Worm (Caenorhabditis elegans) whole organism, L1 larva: ENCODE measurements around the gene F35H8.2.

Experiments used
- C04F5.9 ChIP-seq: sonication (generic microtip); optimal IDR thresholded peaks from 2 replicates; lab custom pipeline; 2016; ENCODE audit warnings: missing genetic modification characterization, missing compliant biosample characterization
- C16A3.4 ChIP-seq: fragments of 150-350 bp; optimal IDR thresholded peaks from 2 replicates; lab custom pipeline; 2014; ENCODE audit warnings: missing biosample characterization, missing genetic modification characterization
- C34B4.2 ChIP-seq: sonication (generic microtip); optimal IDR thresholded peaks from 2 replicates; lab custom pipeline; 2017; ENCODE audit warnings: mild to moderate bottlenecking, missing genetic modification characterization, missing compliant biosample characterization
- F16B12.6 ChIP-seq: fragments of 150-350 bp; optimal IDR thresholded peaks from 2 replicates; lab custom pipeline; 2014; ENCODE audit warnings: missing biosample characterization, missing genetic modification characterization
- alr-1 ChIP-seq: fragments of 200-800 bp; sonication (Bioruptor generic); optimal IDR thresholded peaks from 2 replicates; lab custom pipeline; 2018; ENCODE audit warnings: borderline replicate concordance, mild to moderate bottlenecking, missing genetic modification characterization, missing compliant biosample characterization
- ama-1 ChIP-seq: fragments of 150-350 bp; optimal IDR thresholded peaks from 2 replicates; lab custom pipeline; 2014
- blmp-1 ChIP-seq: fragments of 150-350 bp; optimal IDR thresholded peaks from 2 replicates; lab custom pipeline; 2014; ENCODE audit warnings: missing biosample characterization, missing genetic modification characterization
- ceh-63 ChIP-seq: fragments of 200-800 bp; sonication (Bioruptor generic); optimal IDR thresholded peaks from 2 replicates; lab custom pipeline; 2018; ENCODE audit warnings: mild to moderate bottlenecking, missing genetic modification characterization, missing compliant biosample characterization
- ceh-82 ChIP-seq, 3 experiments: fragments of 150-350 bp in 1 of 3; sonication (generic microtip) in 2 of 3; optimal IDR thresholded peaks; 2 replicates each; lab custom pipeline; 2014 to 2017; ENCODE audit warnings: missing biosample characterization in 3 of 3, missing genetic modification characterization in 3 of 3
- dsc-1 ChIP-seq: sonication (generic microtip); optimal IDR thresholded peaks from 2 replicates; lab custom pipeline; 2016; ENCODE audit warnings: mild to moderate bottlenecking, missing genetic modification characterization, missing compliant biosample characterization
- efl-1 ChIP-seq, 4 experiments: fragments of 150-350 bp; optimal IDR thresholded peaks in 3 of 4; peaks in 1 of 4; 1 replicate in 1 of 4; 2 replicates in 3 of 4; lab custom pipeline; 2014; ENCODE audit warnings: missing biosample characterization in 2 of 4, missing genetic modification characterization in 2 of 4, missing genetic modification reagents in 2 of 4
- efl-3 ChIP-seq: fragments of 200-800 bp; sonication (Bioruptor generic); optimal IDR thresholded peaks from 2 replicates; lab custom pipeline; 2018; ENCODE audit warnings: mild to moderate bottlenecking, missing genetic modification characterization, missing compliant biosample characterization
- egl-13 ChIP-seq: sonication (generic microtip); optimal IDR thresholded peaks from 2 replicates; lab custom pipeline; 2016; ENCODE audit warnings: missing genotype, missing genetic modification reagents, missing genetic modification characterization, missing compliant biosample characterization
- egl-27 ChIP-seq, 2 experiments: fragments of 150-350 bp in 1 of 2; sonication (generic microtip); optimal IDR thresholded peaks; 3 replicates each; lab custom pipeline; 2017 to 2018; ENCODE audit warnings: missing biosample characterization in 2 of 2, missing genetic modification characterization in 2 of 2, missing genetic modification reagents in 2 of 2
- elt-3 ChIP-seq, 6 experiments: fragments of 150-350 bp in 1 of 6; sonication (generic microtip); optimal IDR thresholded peaks; 2 replicates each; lab custom pipeline; 2017 to 2018; ENCODE audit warnings: missing biosample characterization in 6 of 6, missing genetic modification characterization in 6 of 6, inconsistent platforms in 1 of 6
- ets-5 ChIP-seq: fragments of 200-800 bp; sonication (Bioruptor generic); IDR thresholded peaks from 2 replicates; pipeline ENCODE4 v1.3.6; 2022; ENCODE audit warnings: missing genetic modification characterization, missing compliant biosample characterization
- fkh-10 ChIP-seq: sonication (generic microtip); optimal IDR thresholded peaks from 2 replicates; lab custom pipeline; 2017; ENCODE audit warnings: missing biosample characterization, missing genetic modification reagents, missing genetic modification characterization
- fkh-4 ChIP-seq: sonication (generic microtip); optimal IDR thresholded peaks from 2 replicates; lab custom pipeline; 2016; ENCODE audit warnings: missing compliant biosample characterization, missing genetic modification characterization, borderline replicate concordance
- fkh-8 ChIP-seq: sonication (generic microtip); optimal IDR thresholded peaks from 2 replicates; lab custom pipeline; 2016; ENCODE audit warnings: mild to moderate bottlenecking, missing genetic modification characterization, missing compliant biosample characterization
- fos-1 ChIP-seq: fragments of 150-350 bp; optimal IDR thresholded peaks from 2 replicates; lab custom pipeline; 2014; ENCODE audit warnings: missing biosample characterization, missing genetic modification characterization
- hlh-4 ChIP-seq: sonication (generic microtip); optimal IDR thresholded peaks from 2 replicates; lab custom pipeline; 2016; ENCODE audit warnings: mild to moderate bottlenecking, missing genetic modification characterization, missing compliant biosample characterization
- jun-1 ChIP-seq: fragments of 150-350 bp; optimal IDR thresholded peaks from 2 replicates; lab custom pipeline; 2014; ENCODE audit warnings: missing biosample characterization, missing genetic modification reagents, missing genetic modification characterization
- lin-14 ChIP-seq: fragments of 200-800 bp; sonication (Bioruptor generic); optimal IDR thresholded peaks from 2 replicates; lab custom pipeline; 2018; ENCODE audit warnings: mild to moderate bottlenecking, missing genetic modification characterization, moderate library complexity, missing compliant biosample characterization
- lsy-2 ChIP-seq, 2 experiments: fragments of 150-350 bp; optimal IDR thresholded peaks; 2 replicates each; lab custom pipeline; 2014; ENCODE audit warnings: missing biosample characterization in 2 of 2, missing genetic modification characterization in 2 of 2
- mab-9 ChIP-seq: fragments of 200-800 bp; sonication (Bioruptor generic); IDR thresholded peaks from 2 replicates; pipeline ENCODE4 v1.3.6; 2022; ENCODE audit warnings: missing genetic modification reagents, missing genetic modification characterization, missing compliant biosample characterization
- mdl-1 ChIP-seq, 2 experiments: fragments of 150-350 bp; optimal IDR thresholded peaks; 2 replicates each; lab custom pipeline; 2014 to 2017; ENCODE audit warnings: missing biosample characterization in 2 of 2, missing genetic modification characterization in 2 of 2, inconsistent platforms in 1 of 2
- mef-2 ChIP-seq: fragments of 150-350 bp; optimal IDR thresholded peaks from 2 replicates; lab custom pipeline; 2014; ENCODE audit warnings: missing biosample characterization, missing genetic modification characterization
- mep-1 ChIP-seq: fragments of 150-350 bp; optimal IDR thresholded peaks from 2 replicates; lab custom pipeline; 2014; ENCODE audit warnings: missing biosample characterization, missing genetic modification characterization
- nhr-11 ChIP-seq: fragments of 150-350 bp; optimal IDR thresholded peaks from 2 replicates; lab custom pipeline; 2014; ENCODE audit warnings: missing biosample characterization, missing genetic modification characterization
- nhr-12 ChIP-seq: sonication (generic microtip); optimal IDR thresholded peaks from 2 replicates; lab custom pipeline; 2017; ENCODE audit warnings: missing biosample characterization, missing genetic modification characterization
- nhr-19 ChIP-seq: fragments of 200-800 bp; sonication (Bioruptor generic); conservative IDR thresholded peaks from 2 replicates; pipeline ENCODE4 v1.3.6; 2022; ENCODE audit warnings: missing genetic modification characterization, missing compliant biosample characterization
- nhr-20 ChIP-seq: sonication (generic microtip); optimal IDR thresholded peaks from 2 replicates; lab custom pipeline; 2016; ENCODE audit warnings: mild to moderate bottlenecking, missing genetic modification characterization, missing compliant biosample characterization
- nhr-237 ChIP-seq: fragments of 150-350 bp; optimal IDR thresholded peaks from 2 replicates; lab custom pipeline; 2014; ENCODE audit warnings: missing biosample characterization, missing genetic modification characterization
- nhr-28 ChIP-seq: fragments of 150-350 bp; optimal IDR thresholded peaks from 2 replicates; lab custom pipeline; 2014; ENCODE audit warnings: missing biosample characterization, missing genetic modification characterization
- nhr-47 ChIP-seq: sonication (generic microtip); optimal IDR thresholded peaks from 2 replicates; lab custom pipeline; 2016; ENCODE audit warnings: mild to moderate bottlenecking, missing genetic modification characterization, moderate library complexity, missing compliant biosample characterization
- nhr-71 ChIP-seq: sonication (generic microtip); optimal IDR thresholded peaks from 2 replicates; lab custom pipeline; 2016; ENCODE audit warnings: mild to moderate bottlenecking, missing genetic modification characterization, moderate library complexity, missing compliant biosample characterization
- nhr-77 ChIP-seq: fragments of 150-350 bp; optimal IDR thresholded peaks from 2 replicates; lab custom pipeline; 2014; ENCODE audit warnings: missing biosample characterization, missing genetic modification characterization
- nhr-84 ChIP-seq: sonication (generic microtip); optimal IDR thresholded peaks from 2 replicates; lab custom pipeline; 2017; ENCODE audit warnings: missing biosample characterization, missing genetic modification characterization
- nhr-85 ChIP-seq: sonication (generic microtip); peaks from one replicate; lab custom pipeline; 2016; ENCODE audit warnings: missing genetic modification characterization, inconsistent platforms, missing compliant biosample characterization
- pag-3 ChIP-seq: sonication (generic microtip); optimal IDR thresholded peaks from 2 replicates; lab custom pipeline; 2017; ENCODE audit warnings: missing genetic modification characterization, mild to moderate bottlenecking, missing compliant biosample characterization, antibody characterized with exemption, borderline replicate concordance; ENCODE audit not compliant: insufficient read depth
- rnt-1 ChIP-seq: sonication (generic microtip); optimal IDR thresholded peaks from 2 replicates; lab custom pipeline; 2016; ENCODE audit warnings: mild to moderate bottlenecking, missing genetic modification characterization, moderate library complexity, missing compliant biosample characterization
- skn-1 ChIP-seq: fragments of 150-350 bp; optimal IDR thresholded peaks from 2 replicates; lab custom pipeline; 2014; ENCODE audit warnings: missing biosample characterization, missing genetic modification characterization
- snu-23 ChIP-seq: sonication (generic microtip); optimal IDR thresholded peaks from 2 replicates; lab custom pipeline; 2016; ENCODE audit warnings: missing genetic modification characterization, missing compliant biosample characterization
- sptf-1 ChIP-seq: fragments of 150-350 bp; optimal IDR thresholded peaks from 2 replicates; lab custom pipeline; 2014; ENCODE audit warnings: missing biosample characterization, missing genetic modification characterization
- swsn-7 ChIP-seq: sonication (generic microtip); optimal IDR thresholded peaks from 2 replicates; lab custom pipeline; 2016; ENCODE audit warnings: missing genetic modification characterization, missing compliant biosample characterization
- tlp-1 ChIP-seq: fragments of 150-350 bp; optimal IDR thresholded peaks from 2 replicates; lab custom pipeline; 2014; ENCODE audit warnings: missing biosample characterization, missing genetic modification characterization
- unc-130 ChIP-seq: fragments of 150-350 bp; optimal IDR thresholded peaks from 2 replicates; lab custom pipeline; 2017; ENCODE audit warnings: missing biosample characterization, missing genetic modification characterization, inconsistent platforms
- unc-30 ChIP-seq: sonication (generic microtip); optimal IDR thresholded peaks from 2 replicates; lab custom pipeline; 2017; ENCODE audit warnings: missing biosample characterization, missing genetic modification characterization
- unc-86 ChIP-seq: sonication (generic microtip); optimal IDR thresholded peaks from 2 replicates; lab custom pipeline; 2016; ENCODE audit warnings: missing genetic modification characterization, missing compliant biosample characterization
- unc-98 ChIP-seq: fragments of 200-800 bp; sonication (Bioruptor generic); IDR thresholded peaks from 2 replicates; pipeline ENCODE4 v1.3.6; 2022; ENCODE audit warnings: missing genetic modification characterization, missing compliant biosample characterization
- xbp-1 ChIP-seq: sonication (generic microtip); optimal IDR thresholded peaks from 2 replicates; lab custom pipeline; 2016; ENCODE audit warnings: missing genetic modification characterization, missing compliant biosample characterization
- ztf-11 ChIP-seq, 2 experiments: sonication (generic microtip); optimal IDR thresholded peaks; 2 replicates each; lab custom pipeline; 2016 to 2017; ENCODE audit warnings: missing genetic modification characterization in 2 of 2, missing biosample characterization in 1 of 2, missing compliant biosample characterization in 1 of 2
- ztf-4 ChIP-seq: fragments of 150-350 bp; optimal IDR thresholded peaks from 2 replicates; lab custom pipeline; 2014; ENCODE audit warnings: missing biosample characterization, missing genetic modification characterization

F35H8.2 gene

ce11 chrII:9560895-9561294, 5.6 kb downstream of the F35H8.2 start (continued):
- TF ChIP-seq ztf-11 (tag; optimal IDR thresholded peaks at IDR 0.05; lab: Kevin White, UChicago): no peak
- no peak for TF ChIP-seq nhr-237 (tag; lab: Kevin White, UChicago)
- no peak for TF ChIP-seq tlp-1 (tag; lab: Kevin White, UChicago)
- TF ChIP-seq fkh-10 (GFP tag; lab: Kevin White, UChicago): no peak
- TF ChIP-seq blmp-1: peak; percentile 15
- TF ChIP-seq elt-3 (tag; optimal IDR thresholded peaks at IDR 0.05; lab: Kevin White, UChicago): peak in 2 of 6 experiments; percentile 9 to 34
- no peak for TF ChIP-seq egl-13 (tag; lab: Kevin White, UChicago)
- no peak for TF ChIP-seq nhr-28
- TF ChIP-seq nhr-20 (tag; lab: Kevin White, UChicago): peak; percentile 69
- no peak for TF ChIP-seq F16B12.6 (tag; lab: Kevin White, UChicago)
- TF ChIP-seq ets-5 (GFP tag; lab: Robert Waterston, UW): no peak
- TF ChIP-seq fkh-4 (tag; lab: Kevin White, UChicago): no peak
- TF ChIP-seq swsn-7 (tag; lab: Kevin White, UChicago): no peak
- TF ChIP-seq egl-27 (tag; optimal IDR thresholded peaks at IDR 0.05; lab: Kevin White, UChicago): no peak
- TF ChIP-seq fkh-8: no peak
- TF ChIP-seq lsy-2 (tag; optimal IDR thresholded peaks at IDR 0.05; lab: Kevin White, UChicago): peak; percentile 22 to 36
- no peak for TF ChIP-seq jun-1 (tag; lab: Kevin White, UChicago)
- TF ChIP-seq pag-3: no peak
- no peak for TF ChIP-seq nhr-12
- TF ChIP-seq skn-1 (tag; lab: Kevin White, UChicago): no peak
- no peak for TF ChIP-seq mef-2
- peak; percentile 94 for TF ChIP-seq nhr-85
- TF ChIP-seq nhr-84 (tag; lab: Kevin White, UChicago): no peak
- TF ChIP-seq unc-130: no peak
- peak; percentile 60 for TF ChIP-seq snu-23
- TF ChIP-seq hlh-4 (tag; lab: Kevin White, UChicago): no peak
- no peak for TF ChIP-seq rnt-1 (tag; lab: Kevin White, UChicago)
- no peak for TF ChIP-seq dsc-1 (tag; lab: Kevin White, UChicago)
- TF ChIP-seq mab-9 (GFP tag; lab: Robert Waterston, UW): no peak
- no peak for TF ChIP-seq unc-30 (tag; lab: Kevin White, UChicago)
- TF ChIP-seq nhr-77: no peak
- no peak for TF ChIP-seq alr-1
- no peak for TF ChIP-seq ztf-4
- TF ChIP-seq nhr-47 (tag; lab: Kevin White, UChicago): no peak
- no peak for TF ChIP-seq nhr-19
- TF ChIP-seq ama-1 (lab: Kevin White, UChicago): no peak
- TF ChIP-seq mdl-1 (tag; optimal IDR thresholded peaks at IDR 0.05; lab: Kevin White, UChicago): no peak
- no peak for TF ChIP-seq unc-98 (GFP tag; lab: Robert Waterston, UW)
- no peak for TF ChIP-seq ceh-82 (tag; optimal IDR thresholded peaks at IDR 0.05; lab: Kevin White, UChicago)
- no peak for TF ChIP-seq C04F5.9
- no peak for TF ChIP-seq nhr-11
- no peak for TF ChIP-seq sptf-1 (tag; lab: Kevin White, UChicago)
- no peak for TF ChIP-seq unc-86 (tag; lab: Kevin White, UChicago)
- peak; percentile 47 for TF ChIP-seq nhr-71 (tag; lab: Kevin White, UChicago)
- no peak for TF ChIP-seq xbp-1 (tag; lab: Kevin White, UChicago)
- TF ChIP-seq, all 84 proteins: peak for 13

ce11 chrII:9566045-9566444, 10.7 kb downstream of the F35H8.2 start:
- TF ChIP-seq hlh-4 (tag; lab: Kevin White, UChicago): no peak
- TF ChIP-seq fos-1 (tag; lab: Kevin White, UChicago): no peak
- peak; percentile 61 for TF ChIP-seq C16A3.4
- TF ChIP-seq swsn-7 (tag; lab: Kevin White, UChicago): peak; percentile 26
- TF ChIP-seq C34B4.2: no peak
- peak in 1 of 2 experiments; percentile 13 for TF ChIP-seq mdl-1 (tag; optimal IDR thresholded peaks at IDR 0.05; lab: Kevin White, UChicago)
- TF ChIP-seq efl-3: no peak
- peak; percentile 50 for TF ChIP-seq lin-14 (GFP tag; lab: Kevin White, UChicago)
- no peak for TF ChIP-seq nhr-28
- TF ChIP-seq nhr-19: 0 out of 2 replicates have a peak, but pooled peaks have one; percentile 25
- no peak for TF ChIP-seq alr-1
- no peak for TF ChIP-seq ceh-63 (GFP tag; lab: Kevin White, UChicago)
- peak; percentile 23 for TF ChIP-seq dsc-1 (tag; lab: Kevin White, UChicago)
- peak; percentile 21 to 28 for TF ChIP-seq efl-1 (optimal IDR thresholded peaks at IDR 0.05; lab: Kevin White, UChicago)
- peak; percentile 4 to 95 for TF ChIP-seq efl-1 (GFP tag; optimal IDR thresholded peaks at IDR 0.05 in 1 of 2; lab: Kevin White, UChicago)
- TF ChIP-seq rnt-1 (tag; lab: Kevin White, UChicago): peak; percentile 56
- TF ChIP-seq snu-23: peak; percentile 53
- TF ChIP-seq xbp-1 (tag; lab: Kevin White, UChicago): peak; percentile 25
- no peak for TF ChIP-seq F16B12.6 (tag; lab: Kevin White, UChicago)
- peak; percentile 86 for TF ChIP-seq nhr-85
- peak; percentile 17 for TF ChIP-seq nhr-77
- TF ChIP-seq jun-1 (tag; lab: Kevin White, UChicago): peak; percentile 6
- TF ChIP-seq mep-1 (tag; lab: Kevin White, UChicago): peak; percentile 36
